Worm (Caenorhabditis elegans) whole organism, L4/young adult: Measurements from ENCODE around the gene Y55F3BR.6.

Experiments used
- W03F9.2 ChIP-seq: fragments of 150-350 bp; optimal IDR thresholded peaks from 2 replicates; lab custom pipeline; 2014; ENCODE audit warnings: missing biosample characterization, missing genetic modification characterization
- dao-5 ChIP-seq: sonication (generic microtip); optimal IDR thresholded peaks from 2 replicates; lab custom pipeline; 2016; ENCODE audit warnings: missing genotype, missing genetic modification characterization, moderate library complexity, missing compliant biosample characterization
- him-1 ChIP-seq: sonication (generic microtip); optimal IDR thresholded peaks from 2 replicates; lab custom pipeline; 2016; ENCODE audit warnings: missing genotype, missing genetic modification reagents, missing genetic modification characterization, missing compliant biosample characterization

Gene Y55F3BR.6

DNA sequence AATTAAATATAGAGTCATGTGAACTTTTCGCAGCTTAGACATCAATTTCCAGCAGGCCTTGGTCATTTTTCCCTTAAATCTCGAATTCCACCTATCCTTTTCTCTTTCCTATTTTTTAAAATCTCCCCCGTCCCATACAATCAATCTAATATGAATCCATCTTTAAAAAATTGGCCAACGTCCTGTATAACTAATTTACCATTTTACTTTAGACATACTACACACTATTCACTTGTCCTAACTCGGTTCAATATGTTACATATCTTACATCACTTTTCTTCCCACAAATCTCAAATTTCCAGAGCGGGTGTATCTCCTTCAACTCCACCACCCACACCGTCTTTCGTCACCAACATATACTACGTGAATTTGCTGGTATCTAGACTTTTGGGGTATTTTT, 3.3 kb upstream of the Y55F3BR.6 start, which contains the start of gene lgc-33:
Gene lgc-33, plus strand, starts transcription at position 301 of the 400 bp plus-strand sequence.
- TF ChIP-seq him-1 (tag; lab: Kevin White, UChicago) (no peak), W03F9.2 (tag; lab: Kevin White, UChicago) (no peak), dao-5 (no peak)

DNA sequence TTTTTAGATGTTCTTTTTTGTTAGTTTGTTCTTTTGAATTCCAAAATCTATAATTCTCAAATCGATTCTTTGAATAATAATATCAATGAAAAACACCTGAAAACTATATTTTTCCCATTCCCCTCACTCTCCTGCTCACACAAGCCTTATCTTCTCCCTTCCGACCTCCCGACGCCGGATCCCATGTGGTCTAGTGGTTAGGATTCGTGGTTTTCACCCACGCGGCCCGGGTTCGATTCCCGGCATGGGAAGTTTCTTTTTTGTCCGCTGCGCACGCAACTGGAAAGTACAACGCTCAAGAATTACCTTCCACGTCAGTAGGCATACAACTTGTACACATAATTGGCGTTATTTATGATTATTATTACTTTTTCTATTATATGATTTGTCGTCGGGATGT, 704 bp upstream of the Y55F3BR.6 start:
- TF ChIP-seq W03F9.2 (tag; lab: Kevin White, UChicago) (no peak), dao-5 (peak; percentile 57), him-1 (tag; lab: Kevin White, UChicago) (no peak)

DNA sequence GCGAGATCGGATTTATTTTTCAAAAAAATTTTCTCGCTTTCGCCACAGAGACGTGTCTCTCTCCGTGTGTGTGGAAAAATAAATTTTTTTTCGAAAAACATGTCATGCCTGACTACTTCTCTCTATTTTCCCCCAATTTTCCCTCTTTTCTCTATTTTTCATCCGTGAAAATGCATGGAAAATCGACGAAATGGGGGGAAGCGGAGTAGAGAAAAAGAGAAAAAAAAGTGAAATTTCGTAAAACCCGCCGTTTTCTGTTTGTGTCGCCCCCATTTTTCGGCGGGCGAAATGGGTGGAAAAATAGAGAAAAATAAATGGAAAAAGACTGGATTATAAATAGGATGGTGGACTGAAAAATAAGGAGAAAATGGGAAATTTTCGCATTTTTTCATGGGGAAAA, 8.4 kb downstream of the Y55F3BR.6 start:
- TF ChIP-seq W03F9.2 (tag; lab: Kevin White, UChicago) (no peak), dao-5 (no peak), him-1 (tag; lab: Kevin White, UChicago) (no peak)

DNA sequence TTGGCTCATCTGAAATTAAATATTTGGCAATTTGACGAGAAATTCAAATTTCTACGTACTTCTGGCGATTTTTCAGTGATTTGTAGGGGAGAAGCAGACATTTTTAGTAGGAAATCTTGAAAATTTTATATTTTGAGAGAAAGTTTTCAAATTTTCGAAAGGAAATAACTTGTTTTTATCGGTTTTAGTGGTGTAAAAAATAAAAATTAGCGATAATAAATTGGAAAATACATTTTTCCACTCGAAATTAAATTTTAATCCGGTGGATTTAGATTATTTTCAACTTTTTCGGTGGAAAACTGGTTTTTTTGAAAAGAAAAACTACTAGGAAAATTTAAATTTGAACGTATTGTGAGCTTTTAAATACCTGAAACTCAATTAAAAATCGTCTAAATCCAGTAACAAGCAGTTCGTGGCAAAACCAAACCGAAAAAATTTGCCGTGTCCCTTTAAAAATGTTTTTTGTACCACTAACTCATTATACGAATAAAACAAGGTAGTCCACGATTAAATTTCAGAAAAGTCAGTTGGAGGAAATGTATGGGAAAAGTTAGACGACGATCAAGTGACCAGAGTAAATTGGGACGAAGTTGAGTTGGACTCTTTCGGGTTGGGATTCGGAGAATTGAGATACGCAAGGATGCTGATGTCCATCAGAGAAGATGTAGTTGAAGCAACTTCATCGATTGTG, 10.0 kb downstream of the Y55F3BR.6 start, which contains the start of the genes madf-1 and Y55F3BR.10:
Gene madf-1, minus strand, starts transcription at position 101 of the 691 bp plus-strand sequence.
Gene Y55F3BR.10, plus strand, starts transcription at position 641 of the 691 bp plus-strand sequence.
- TF ChIP-seq W03F9.2 (tag; lab: Kevin White, UChicago) (no peak), dao-5 (no peak), him-1 (tag; lab: Kevin White, UChicago) (no peak)

DNA sequence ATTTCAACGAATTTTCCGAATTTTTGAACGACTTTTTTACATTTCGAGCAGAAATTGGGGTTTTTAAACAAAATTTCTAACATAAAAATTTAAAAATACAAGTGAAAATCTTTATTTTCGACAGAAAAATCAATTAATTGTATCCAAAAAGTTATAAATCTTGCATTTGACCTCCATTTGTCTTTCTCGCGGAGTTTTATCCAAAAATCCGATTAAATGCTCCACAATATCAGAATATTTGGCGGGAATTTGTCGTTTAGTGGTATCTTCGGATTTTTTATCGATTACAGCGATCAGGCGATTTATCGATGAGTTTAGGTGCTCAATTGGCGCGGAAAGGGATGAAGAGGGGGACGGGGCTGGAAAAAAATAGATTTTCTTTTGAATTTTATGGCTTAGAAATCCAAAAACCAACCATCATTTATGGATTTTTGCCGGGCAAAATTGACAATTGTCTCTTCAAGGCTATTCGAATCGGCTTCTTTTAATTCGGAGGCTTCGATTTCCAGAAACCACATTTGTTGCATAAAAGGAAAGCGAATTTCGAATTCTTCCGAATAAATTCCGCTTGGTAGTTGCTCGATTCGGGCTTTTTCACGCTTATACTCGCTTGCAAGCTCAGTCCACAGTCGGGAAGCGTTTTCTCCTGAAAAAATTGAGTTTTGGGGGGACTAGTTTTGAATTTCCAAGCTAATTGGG, 11.5 kb downstream of the Y55F3BR.6 start:
- TF ChIP-seq dao-5, result no peak
- TF ChIP-seq him-1 (tag; lab: Kevin White, UChicago), result no peak
- no peak for TF ChIP-seq W03F9.2 (tag; lab: Kevin White, UChicago)

DNA sequence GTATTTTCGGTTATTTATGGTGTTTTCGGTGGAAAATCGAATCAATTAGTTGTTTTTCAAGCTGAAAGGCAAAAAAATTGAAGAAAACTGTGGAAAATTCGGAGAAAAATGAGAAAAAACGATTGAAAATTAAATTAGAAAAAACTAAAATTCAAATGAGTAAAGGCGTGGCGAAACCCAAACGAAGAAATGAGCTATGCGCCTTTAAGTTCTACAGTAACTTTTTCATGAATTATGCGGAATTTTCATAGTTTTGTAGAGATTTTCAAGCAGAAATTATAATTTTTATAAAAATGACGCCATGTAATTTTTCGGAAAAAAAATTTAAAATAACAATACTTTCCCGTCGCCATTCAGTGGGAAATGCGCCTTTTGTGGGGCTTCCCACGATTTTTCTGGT, 12.2 kb downstream of the Y55F3BR.6 start:
- TF ChIP-seq him-1 (tag; lab: Kevin White, UChicago) (no peak), dao-5 (no peak), W03F9.2 (tag; lab: Kevin White, UChicago) (no peak)

DNA sequence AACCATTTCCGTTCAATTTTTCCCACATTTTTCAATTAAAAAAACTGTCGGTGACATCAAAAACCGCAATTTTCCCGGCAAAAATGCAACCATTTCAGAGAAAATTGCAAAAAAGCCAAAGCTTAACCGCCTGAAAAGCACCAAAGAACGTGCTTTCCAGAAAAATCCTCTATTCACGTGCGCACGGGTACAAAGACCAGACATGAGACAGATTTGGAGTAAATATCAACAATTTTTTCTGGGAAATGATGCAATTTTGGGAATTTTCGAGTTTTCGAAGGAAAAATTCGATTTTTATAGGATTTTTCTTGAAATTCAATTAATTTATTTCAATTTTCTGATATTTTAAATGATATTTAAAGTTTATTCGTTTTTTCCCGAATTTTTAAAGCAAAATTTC, 12.8 kb downstream of the Y55F3BR.6 start:
- TF ChIP-seq dao-5 (no peak), W03F9.2 (tag; lab: Kevin White, UChicago) (no peak), him-1 (tag; lab: Kevin White, UChicago) (no peak)

DNA sequence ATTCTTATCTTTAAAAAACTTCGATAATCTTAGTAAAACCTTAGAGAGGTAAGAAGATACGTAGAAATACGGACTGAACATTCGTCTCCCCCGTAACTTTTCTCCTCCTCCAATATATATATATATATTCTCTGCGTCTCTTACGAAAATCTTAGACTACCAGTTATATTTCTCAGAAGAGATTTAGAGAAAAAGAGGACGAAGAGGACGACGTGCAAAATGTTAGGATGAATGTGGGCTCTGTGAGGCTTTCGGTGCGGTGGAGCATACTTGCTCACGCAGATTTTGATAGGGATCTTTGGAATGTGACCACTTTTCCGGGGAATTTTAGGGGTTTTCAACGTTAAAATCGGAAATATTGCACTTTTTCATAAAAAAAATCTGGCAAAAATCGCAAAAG, 13.5 kb downstream of the Y55F3BR.6 start:
- TF ChIP-seq W03F9.2 (tag; lab: Kevin White, UChicago) (no peak), dao-5 (no peak), him-1 (tag; lab: Kevin White, UChicago) (no peak)

DNA sequence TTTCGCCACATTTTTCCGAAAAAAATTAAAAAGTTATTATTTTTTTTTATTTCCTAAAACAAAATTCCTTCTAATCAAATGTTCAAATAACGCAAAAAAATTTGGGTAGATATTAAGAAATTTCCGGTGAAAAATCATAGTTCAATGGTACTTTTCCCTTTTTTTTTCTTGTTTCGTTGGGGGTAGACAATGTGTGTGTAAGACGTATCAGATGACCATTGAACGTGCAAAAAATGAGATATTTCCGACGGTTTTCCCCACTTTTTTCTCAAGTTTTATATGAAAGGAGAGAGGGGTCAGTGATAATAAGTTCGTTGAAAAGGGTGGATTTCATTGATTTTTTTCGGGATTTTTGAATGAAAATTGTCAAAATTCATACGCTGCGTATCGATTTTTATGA, 15.8 kb downstream of the Y55F3BR.6 start:
- TF ChIP-seq him-1 (tag; lab: Kevin White, UChicago) (no peak), dao-5 (no peak), W03F9.2 (tag; lab: Kevin White, UChicago) (no peak)

DNA sequence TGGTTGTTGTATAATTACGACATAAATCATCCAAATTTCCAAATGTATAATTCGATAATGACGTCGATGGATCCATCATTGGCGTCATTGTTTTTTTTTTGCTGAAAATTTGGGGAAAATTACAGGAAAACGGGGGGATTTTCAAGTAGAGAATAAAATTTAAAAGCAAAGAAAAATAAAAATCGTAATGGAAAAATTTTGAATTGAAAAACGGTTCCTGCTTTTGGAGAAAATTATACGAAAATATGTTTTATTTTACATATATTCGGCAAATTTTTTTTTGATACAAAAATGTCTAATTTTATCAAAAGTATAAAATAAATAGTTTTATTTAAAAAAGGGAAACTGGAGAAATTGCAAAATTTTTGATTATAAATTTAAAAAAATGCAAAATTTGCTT, 17.1 kb downstream of the Y55F3BR.6 start, which contains the start of gene zipt-15:
Gene zipt-15, minus strand, starts transcription at position 101 of the 400 bp plus-strand sequence.
- no peak for TF ChIP-seq dao-5
- TF ChIP-seq W03F9.2 (tag; lab: Kevin White, UChicago), result no peak
- no peak for TF ChIP-seq him-1 (tag; lab: Kevin White, UChicago)

DNA sequence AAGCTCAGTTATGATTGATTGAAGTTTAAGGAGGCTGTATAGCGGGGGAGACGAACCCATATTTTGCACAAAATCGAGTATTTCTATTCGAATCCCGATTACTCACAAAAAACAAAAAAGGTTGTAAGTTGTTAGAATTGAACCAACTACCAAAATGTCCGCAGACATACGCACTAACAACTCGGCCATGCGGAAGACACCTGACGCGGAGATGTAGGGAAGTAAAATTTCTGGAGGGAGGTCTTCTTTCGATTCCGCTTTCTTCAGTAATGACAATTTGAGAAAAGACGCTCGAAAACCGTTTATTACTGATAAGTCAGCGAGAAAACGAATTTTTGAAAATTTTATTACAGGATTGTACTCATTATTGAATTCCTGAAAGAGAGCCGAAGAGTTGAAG, 24.0 kb downstream of the Y55F3BR.6 start:
- TF ChIP-seq him-1 (tag; lab: Kevin White, UChicago) (no peak), W03F9.2 (tag; lab: Kevin White, UChicago) (no peak), dao-5 (no peak)

DNA sequence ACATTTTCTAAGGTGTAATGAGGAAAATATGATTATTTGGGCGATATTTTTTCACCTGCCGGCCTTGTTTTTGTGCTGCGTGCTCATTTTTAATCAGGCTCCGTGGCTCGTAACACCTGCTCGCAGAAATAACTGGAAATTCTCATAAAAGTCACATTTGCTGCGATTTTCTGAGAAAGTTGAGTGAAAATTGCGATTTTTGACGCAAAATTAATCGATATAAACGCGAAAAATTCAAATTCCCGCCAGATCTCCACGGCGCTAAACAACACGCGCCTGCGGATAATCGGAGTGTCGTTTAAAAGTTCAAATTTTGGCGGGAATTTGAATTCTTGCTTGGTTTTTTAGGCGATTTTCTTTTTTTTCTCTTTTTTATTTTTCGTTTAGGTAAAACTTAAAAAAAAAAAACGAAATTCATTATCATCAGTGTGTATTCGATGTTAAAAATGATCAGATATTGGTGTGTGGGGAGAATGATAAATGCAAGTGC, 34.9 kb downstream of the Y55F3BR.6 start, which contains the start of gene Y55F3BL.6:
Gene Y55F3BL.6, minus strand, starts transcription at position 51 of the 490 bp plus-strand sequence.
- TF ChIP-seq W03F9.2 (tag; lab: Kevin White, UChicago) (no peak), him-1 (tag; lab: Kevin White, UChicago) (no peak), dao-5 (no peak)

DNA sequence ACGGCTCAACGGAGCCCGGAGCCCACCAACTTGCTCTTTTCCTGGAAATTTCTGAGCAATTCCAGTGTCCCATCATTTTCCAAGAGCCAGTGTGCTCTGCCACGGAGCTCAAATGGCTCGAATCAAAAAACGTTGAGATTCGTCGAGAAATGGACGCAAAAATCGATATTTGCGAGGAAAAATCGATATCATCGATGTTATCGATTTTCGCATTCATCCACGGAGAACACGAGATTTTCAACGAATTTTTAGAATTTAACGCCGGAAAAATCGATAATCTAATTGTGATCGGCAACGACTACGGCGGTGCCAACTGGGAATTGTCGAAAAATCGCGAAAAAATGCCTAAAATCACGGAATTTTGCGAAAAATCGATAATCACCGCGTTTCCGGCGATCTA, 36.2 kb downstream of the Y55F3BR.6 start:
- TF ChIP-seq W03F9.2 (tag; lab: Kevin White, UChicago) (no peak), him-1 (tag; lab: Kevin White, UChicago) (no peak), dao-5 (no peak)

DNA sequence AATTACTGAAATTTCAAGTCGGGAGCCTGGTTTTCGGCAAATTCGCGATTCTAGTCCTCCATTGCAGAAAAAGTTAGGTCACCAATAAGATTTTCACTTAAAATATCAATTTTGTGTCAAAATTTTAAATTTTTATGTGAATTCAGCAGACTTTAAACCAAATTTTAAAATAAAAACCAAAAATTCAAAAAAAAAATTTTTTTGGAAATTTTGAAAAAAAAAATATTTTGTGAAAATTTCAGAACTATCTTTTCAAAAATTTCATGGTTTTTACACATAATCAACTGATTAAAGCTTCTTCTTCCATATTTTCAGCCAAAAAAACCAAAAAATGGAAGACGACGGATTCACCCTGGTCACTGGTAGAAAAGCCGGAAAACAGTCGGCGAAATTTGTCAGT, 37.1 kb downstream of the Y55F3BR.6 start, which contains the start of gene Y55F3BL.4:
Gene Y55F3BL.4, plus strand, starts transcription at position 301 of the 400 bp plus-strand sequence.
- TF ChIP-seq him-1 (tag; lab: Kevin White, UChicago) (no peak), W03F9.2 (tag; lab: Kevin White, UChicago) (no peak), dao-5 (no peak)
